Fruit fly (Drosophila melanogaster) whole organism, embryonic: Measurements from ENCODE around the gene CG32681.

Experiments
- C15 ChIP-seq: fragments of 200-800 bp; sonication (Bioruptor generic); IDR thresholded peaks from 3 replicates; pipeline ENCODE4 v1.3.6; 2022; ENCODE audit warnings: missing biosample characterization, missing genetic modification characterization
- CG11723 ChIP-seq: fragments of 200-800 bp; sonication (Bioruptor generic); optimal IDR thresholded peaks from 2 replicates; lab custom pipeline; 2017; ENCODE audit warnings: missing biosample characterization, mild to moderate bottlenecking, missing genetic modification characterization
- CG12391 ChIP-seq: fragments of 200-800 bp; sonication (Bioruptor generic); optimal IDR thresholded peaks from 3 replicates; lab custom pipeline; 2018; ENCODE audit warnings: missing biosample characterization, mild to moderate bottlenecking, missing genetic modification characterization, moderate library complexity
- CG18262 ChIP-seq: fragments of 200-800 bp; optimal IDR thresholded peaks from 3 replicates; lab custom pipeline; 2019; ENCODE audit warnings: missing biosample characterization, mild to moderate bottlenecking, missing genetic modification characterization, moderate library complexity
- CG18764 ChIP-seq: fragments of 200-800 bp; sonication (Bioruptor generic); optimal IDR thresholded peaks from 3 replicates; lab custom pipeline; 2016; ENCODE audit warnings: missing biosample characterization, missing genetic modification characterization
- CG30020 ChIP-seq: fragments of 200-800 bp; optimal IDR thresholded peaks from 2 replicates; lab custom pipeline; 2019; ENCODE audit warnings: missing biosample characterization, mild to moderate bottlenecking, missing genetic modification characterization, moderate library complexity
- CG3065 ChIP-seq: fragments of 200-800 bp; sonication (Bioruptor generic); optimal IDR thresholded peaks from 2 replicates; lab custom pipeline; 2016; ENCODE audit warnings: missing biosample characterization, missing genetic modification characterization
- CG3163 ChIP-seq: fragments of 200-800 bp; sonication (Bioruptor generic); optimal IDR thresholded peaks from 3 replicates; lab custom pipeline; 2016; ENCODE audit warnings: missing biosample characterization, missing genetic modification characterization
- CG3281 ChIP-seq: fragments of 200-800 bp; sonication (Bioruptor generic); optimal IDR thresholded peaks from 3 replicates; lab custom pipeline; 2017; ENCODE audit warnings: missing biosample characterization, mild to moderate bottlenecking, missing genetic modification characterization
- CG34224 ChIP-seq: fragments of 200-800 bp; sonication (Bioruptor generic); IDR thresholded peaks from 3 replicates; pipeline ENCODE4 v1.3.6; 2022; ENCODE audit warnings: missing biosample characterization, missing genetic modification characterization; ENCODE audit not compliant: partially characterized antibody
- CG3726 ChIP-seq: fragments of 200-800 bp; sonication (Bioruptor generic); IDR thresholded peaks from 3 replicates; pipeline ENCODE4, ENCODE4 v1.3.6; 2022; ENCODE audit warnings: missing biosample characterization, missing genetic modification characterization
- CG4404 ChIP-seq: fragments of 200-800 bp; sonication (Bioruptor generic); IDR thresholded peaks from 2 replicates; pipeline ENCODE4 v1.3.6; 2022; ENCODE audit warnings: missing biosample characterization, missing genetic modification characterization
- CG7839 ChIP-seq: fragments of 200-800 bp; sonication (Bioruptor generic); optimal IDR thresholded peaks from 3 replicates; lab custom pipeline; 2018; ENCODE audit warnings: missing biosample characterization, mild to moderate bottlenecking, missing genetic modification characterization, moderate library complexity
- CG7928 ChIP-seq: fragments of 200-800 bp; sonication (Bioruptor generic); optimal IDR thresholded peaks from 2 replicates; lab custom pipeline; 2017; ENCODE audit warnings: missing biosample characterization, mild to moderate bottlenecking, missing genetic modification characterization
- CG7963 ChIP-seq: fragments of 200-800 bp; sonication (Bioruptor generic); IDR thresholded peaks from 3 replicates; pipeline ENCODE4 v1.3.6; 2022; ENCODE audit warnings: missing biosample characterization, missing genetic modification characterization; ENCODE audit not compliant: partially characterized antibody
- CG9876 ChIP-seq: fragments of 200-800 bp; sonication (Bioruptor generic); optimal IDR thresholded peaks from 2 replicates; lab custom pipeline; 2016; ENCODE audit warnings: missing biosample characterization, missing genetic modification characterization
- CoRest ChIP-seq: fragments of 200-800 bp; sonication (Bioruptor generic); optimal IDR thresholded peaks from 3 replicates; lab custom pipeline; 2018; ENCODE audit warnings: missing biosample characterization, mild to moderate bottlenecking, missing genetic modification characterization, moderate library complexity
- D ChIP-seq, 2 experiments: fragments of 200-800 bp in 1 of 2; fragments of >200 bp in 1 of 2; sonication (Bioruptor generic) in 1 of 2; optimal IDR thresholded peaks; 2 replicates in 1 of 2; 3 replicates in 1 of 2; lab custom pipeline; 2017; ENCODE audit warnings: mild to moderate bottlenecking in 1 of 2, missing biosample characterization in 1 of 2, missing genetic modification characterization in 1 of 2, missing genetic modification reagents in 1 of 2
- D19A ChIP-seq: fragments of 200-800 bp; optimal IDR thresholded peaks from 3 replicates; lab custom pipeline; 2019; ENCODE audit warnings: missing biosample characterization, mild to moderate bottlenecking, missing genetic modification characterization, moderate library complexity
- Doc3 ChIP-seq: fragments of 200-800 bp; sonication (Bioruptor generic); IDR thresholded peaks from 3 replicates; pipeline ENCODE4 v1.3.6; 2022; ENCODE audit warnings: missing biosample characterization, missing genetic modification characterization; ENCODE audit not compliant: partially characterized antibody
- Gsc ChIP-seq: fragments of 200-800 bp; sonication (Bioruptor generic); IDR thresholded peaks from 2 replicates; pipeline ENCODE4 v1.3.6; 2022; ENCODE audit warnings: missing biosample characterization, missing genetic modification characterization
- Hey ChIP-seq: fragments of 200-800 bp; sonication (Bioruptor generic); optimal IDR thresholded peaks from 3 replicates; lab custom pipeline; 2018; ENCODE audit warnings: missing biosample characterization, mild to moderate bottlenecking, missing genetic modification characterization
- Hmx ChIP-seq: fragments of 200-800 bp; sonication (Bioruptor generic); optimal IDR thresholded peaks from 2 replicates; lab custom pipeline; 2016; ENCODE audit warnings: missing biosample characterization, missing genetic modification characterization
- Hsf ChIP-seq: fragments of 200-800 bp; sonication (Bioruptor generic); optimal IDR thresholded peaks from 3 replicates; lab custom pipeline; 2016; ENCODE audit warnings: missing biosample characterization, missing genetic modification characterization
- Med ChIP-seq: fragments of 200-800 bp; sonication (Bioruptor generic); peaks from one replicate; lab custom pipeline; 2016; ENCODE audit warnings: missing biosample characterization, missing genetic modification characterization, mild to moderate bottlenecking, inconsistent platforms, moderate library complexity
- Mes4 ChIP-seq: fragments of 200-800 bp; sonication (Bioruptor generic); optimal IDR thresholded peaks from 2 replicates; lab custom pipeline; 2016; ENCODE audit warnings: missing biosample characterization, missing genetic modification characterization
- Rfx ChIP-seq: fragments of 200-800 bp; sonication (Bioruptor generic); IDR thresholded peaks from 2 replicates; pipeline ENCODE4 v1.3.6; 2022; ENCODE audit warnings: missing biosample characterization, missing genetic modification characterization
- Scr ChIP-seq: fragments of 200-800 bp; sonication (Bioruptor generic); IDR thresholded peaks from 2 replicates; pipeline ENCODE4 v1.3.6; 2022; ENCODE audit warnings: missing biosample characterization, missing genetic modification characterization; ENCODE audit not compliant: partially characterized antibody
- Sox100B ChIP-seq: fragments of 200-800 bp; sonication (Bioruptor generic); optimal IDR thresholded peaks from 3 replicates; lab custom pipeline; 2018; ENCODE audit warnings: missing biosample characterization, mild to moderate bottlenecking, missing genetic modification characterization
- Taf1 ChIP-seq: fragments of 200-800 bp; sonication (Bioruptor generic); IDR thresholded peaks from 2 replicates; pipeline ENCODE4 v1.3.6; 2022; ENCODE audit warnings: missing biosample characterization, missing genetic modification characterization
- Xrp1 ChIP-seq: fragments of 200-800 bp; sonication (Bioruptor generic); IDR thresholded peaks from 2 replicates; pipeline ENCODE4 v1.3.6; 2022; ENCODE audit warnings: missing biosample characterization, missing genetic modification characterization
- ash1 ChIP-seq: fragments of 200-800 bp; sonication (Bioruptor generic); optimal IDR thresholded peaks from 2 replicates; lab custom pipeline; 2018; ENCODE audit warnings: missing biosample characterization, mild to moderate bottlenecking, missing genetic modification characterization
- bab2 ChIP-seq: fragments of 200-800 bp; sonication (Bioruptor generic); optimal IDR thresholded peaks from 2 replicates; lab custom pipeline; 2016; ENCODE audit warnings: missing biosample characterization, missing genetic modification characterization
- bigmax ChIP-seq: fragments of 200-800 bp; sonication (Bioruptor generic); optimal IDR thresholded peaks from 2 replicates; lab custom pipeline; 2018; ENCODE audit warnings: missing biosample characterization, mild to moderate bottlenecking, missing genetic modification characterization
- caup ChIP-seq: fragments of 200-800 bp; sonication (Bioruptor generic); optimal IDR thresholded peaks from 3 replicates; lab custom pipeline; 2017; ENCODE audit warnings: missing biosample characterization, mild to moderate bottlenecking, missing genetic modification characterization, moderate library complexity; ENCODE audit not compliant: severe bottlenecking
- dm ChIP-seq: fragments of 200-800 bp; sonication (Bioruptor generic); optimal IDR thresholded peaks from 3 replicates; lab custom pipeline; 2016; ENCODE audit warnings: missing biosample characterization, missing genetic modification characterization
- dmrt99B ChIP-seq: fragments of 200-800 bp; sonication (Bioruptor generic); optimal IDR thresholded peaks from 2 replicates; lab custom pipeline; 2018; ENCODE audit warnings: missing biosample characterization, mild to moderate bottlenecking, missing genetic modification characterization, moderate library complexity
- ems ChIP-seq: fragments of 200-800 bp; sonication (Bioruptor generic); optimal IDR thresholded peaks from 3 replicates; lab custom pipeline; 2016; ENCODE audit warnings: missing biosample characterization, missing genetic modification characterization
- fu2 ChIP-seq: fragments of 200-800 bp; sonication (Bioruptor generic); optimal IDR thresholded peaks from 2 replicates; lab custom pipeline; 2016; ENCODE audit warnings: missing biosample characterization, missing genetic modification characterization
- gfzf ChIP-seq: fragments of 200-800 bp; sonication (Bioruptor generic); optimal IDR thresholded peaks from 2 replicates; lab custom pipeline; 2016; ENCODE audit warnings: missing biosample characterization, mild to moderate bottlenecking, missing genetic modification characterization, moderate library complexity
- klu ChIP-seq: fragments of 200-800 bp; sonication (Bioruptor generic); IDR thresholded peaks from 2 replicates; pipeline ENCODE4 v1.3.6; 2022; ENCODE audit warnings: missing biosample characterization, missing genetic modification characterization
- mirr ChIP-seq: fragments of 200-800 bp; sonication (Bioruptor generic); optimal IDR thresholded peaks from 3 replicates; lab custom pipeline; 2018; ENCODE audit warnings: missing biosample characterization, mild to moderate bottlenecking, missing genetic modification characterization
- nom ChIP-seq: fragments of 200-800 bp; sonication (Bioruptor generic); optimal IDR thresholded peaks from 2 replicates; lab custom pipeline; 2017; ENCODE audit warnings: missing biosample characterization, missing genetic modification characterization, mild to moderate bottlenecking, moderate library complexity, missing genetic modification reagents
- org-1 ChIP-seq: fragments of 200-800 bp; sonication (Bioruptor generic); optimal IDR thresholded peaks from 2 replicates; lab custom pipeline; 2017; ENCODE audit warnings: missing biosample characterization, missing genetic modification characterization
- psq ChIP-seq: fragments of 200-800 bp; sonication (Bioruptor generic); optimal IDR thresholded peaks from 2 replicates; lab custom pipeline; 2017; ENCODE audit warnings: missing biosample characterization, missing genetic modification characterization
- repo ChIP-seq: fragments of 200-800 bp; sonication (Bioruptor generic); optimal IDR thresholded peaks from 2 replicates; lab custom pipeline; 2016; ENCODE audit warnings: missing biosample characterization, missing genetic modification characterization
- rib ChIP-seq: fragments of 200-800 bp; sonication (Bioruptor generic); IDR thresholded peaks from 2 replicates; pipeline ENCODE4 v1.3.6; 2022; ENCODE audit warnings: missing biosample characterization, missing genetic modification characterization
- ro ChIP-seq: fragments of 200-800 bp; sonication (Bioruptor generic); IDR thresholded peaks from 2 replicates; pipeline ENCODE4 v1.3.6; 2022; ENCODE audit warnings: missing biosample characterization, missing genetic modification characterization
- tgo ChIP-seq: fragments of 200-800 bp; sonication (Bioruptor generic); IDR thresholded peaks from 3 replicates; pipeline ENCODE4 v1.3.6; 2022; ENCODE audit warnings: missing biosample characterization, missing genetic modification characterization
- tll ChIP-seq, 2 experiments: fragments of 200-800 bp in 1 of 2; fragments of >200 bp in 1 of 2; sonication (Bioruptor generic) in 1 of 2; optimal IDR thresholded peaks; 2 replicates each; lab custom pipeline; 2017 to 2019; ENCODE audit warnings: missing biosample characterization in 2 of 2, missing genetic modification characterization in 2 of 2, mild to moderate bottlenecking in 1 of 2, moderate library complexity in 1 of 2
- ttk ChIP-seq: fragments of 200-800 bp; sonication (Bioruptor generic); IDR thresholded peaks from 2 replicates; pipeline ENCODE4 v2.1.2; 2022; ENCODE audit warnings: missing biosample characterization, missing genetic modification characterization

Gene CG32681

dm6 chrX:10385757-10386156 lies 4.6 kb upstream of the CG32681 start, which contains the start of the genes Psf3 and flw (continued):
- TF ChIP-seq ems (GFP tag; lab: Kevin White, UChicago) (no peak), mirr (GFP tag; lab: Kevin White, UChicago) (no peak), CG7928 (GFP tag; lab: Kevin White, UChicago) (no peak), Med (GFP tag; lab: Kevin White, UChicago) (peak; percentile 85), Rfx (GFP tag; lab: Robert Waterston, UW) (peak; percentile 61), C15 (no peak), ro (GFP tag; lab: Robert Waterston, UW) (no peak), rib (GFP tag; lab: Robert Waterston, UW) (no peak), CG12391 (tag; lab: Kevin White, UChicago) (no peak), repo (GFP tag; lab: Kevin White, UChicago) (no peak), CG11723 (GFP tag; lab: Kevin White, UChicago) (no peak), dm (GFP tag; lab: Kevin White, UChicago) (no peak), fu2 (GFP tag; lab: Kevin White, UChicago) (no peak), org-1 (GFP tag; lab: Kevin White, UChicago) (no peak), dmrt99B (tag; lab: Kevin White, UChicago) (no peak), CG7963 (0 out of 3 replicates have a peak, but pooled peaks have one; percentile 34), CG4404 (GFP tag; lab: Robert Waterston, UW) (no peak), CG18764 (GFP tag; lab: Kevin White, UChicago) (peak; percentile 8), D19A (tag; lab: Kevin White, UChicago) (no peak), CG30020 (tag; lab: Kevin White, UChicago) (no peak), Sox100B (GFP tag; lab: Kevin White, UChicago) (no peak), D (optimal IDR thresholded peaks at IDR 0.05; lab: Kevin White, UChicago) (no peak), D (GFP tag; optimal IDR thresholded peaks at IDR 0.05; lab: Kevin White, UChicago) (no peak), Hmx (GFP tag; lab: Kevin White, UChicago) (no peak), CG3065 (GFP tag; lab: Kevin White, UChicago) (no peak), psq (GFP tag; lab: Kevin White, UChicago) (no peak), CG3163 (GFP tag; lab: Kevin White, UChicago) (no peak), nom (peak; percentile 15), CG7839 (no peak), tgo (GFP tag; lab: Robert Waterston, UW) (no peak), Gsc (no peak), Hey (tag; lab: Kevin White, UChicago) (no peak), bigmax (GFP tag; lab: Kevin White, UChicago) (no peak), Doc3 (GFP tag; lab: Robert Waterston, UW) (peak; percentile 32; the same call in 2 of the 3 replicates), CG9876 (peak; percentile 23), CoRest (tag; lab: Kevin White, UChicago) (peak; percentile 51), CG34224 (GFP tag; lab: Robert Waterston, UW) (peak; percentile 56; the same call in 2 of the 3 replicates), Hsf (peak; percentile 19), tll (GFP tag; optimal IDR thresholded peaks at IDR 0.05; lab: Kevin White, UChicago) (no peak), Mes4 (GFP tag; lab: Kevin White, UChicago) (no peak), bab2 (GFP tag; lab: Kevin White, UChicago) (no peak), Taf1 (GFP tag; lab: Robert Waterston, UW) (no peak), CG3726 (no peak), Scr (GFP tag; lab: Robert Waterston, UW) (no peak), Xrp1 (no peak), klu (GFP tag; lab: Robert Waterston, UW) (no peak), ttk (no peak), caup (GFP tag; lab: Kevin White, UChicago) (peak; percentile 37), gfzf (GFP tag; lab: Kevin White, UChicago) (peak; percentile 79), CG18262 (no peak), ash1 (GFP tag; lab: Kevin White, UChicago) (no peak), CG3281 (GFP tag; lab: Kevin White, UChicago) (no peak)
